Worm (Caenorhabditis elegans): ENCODE data around the gene cpb-1.

Gene cpb-1

ce11 chrIII:9299919-9300318 lies 22.2 kb upstream of the cpb-1 start, which contains the start of gene K01B6.3:
K01B6.3 (plus strand) TSS chrIII:9300219.
- TF ChIP-seq elt-1 (tag; optimal IDR thresholded peaks at IDR 0.05): no peak
- no peak for TF ChIP-seq gmeb-1 (tag; optimal IDR thresholded peaks at IDR 0.05)
- TF ChIP-seq zag-1 (tag; optimal IDR thresholded peaks at IDR 0.05): no peak
- no peak for TF ChIP-seq ceh-16 (tag; optimal IDR thresholded peaks at IDR 0.05)
- no peak for TF ChIP-seq sem-4 (tag; optimal IDR thresholded peaks at IDR 0.05)
- TF ChIP-seq skn-1 (tag; optimal IDR thresholded peaks at IDR 0.05): no peak
- no peak for TF ChIP-seq nhr-11 (tag; optimal IDR thresholded peaks at IDR 0.05)
- TF ChIP-seq nhr-12 (tag; optimal IDR thresholded peaks at IDR 0.05): no peak
- no peak for TF ChIP-seq ama-1 (optimal IDR thresholded peaks at IDR 0.05)
- no peak for TF ChIP-seq unc-39 (tag; optimal IDR thresholded peaks at IDR 0.05)
- TF ChIP-seq lsy-2 (tag; optimal IDR thresholded peaks at IDR 0.05): no peak
- TF ChIP-seq aly-2 (tag; optimal IDR thresholded peaks at IDR 0.05): no peak
- TF ChIP-seq nhr-129 (tag; optimal IDR thresholded peaks at IDR 0.05): no peak
- TF ChIP-seq dmd-4 (tag; optimal IDR thresholded peaks at IDR 0.05): no peak
- TF ChIP-seq fos-1 (tag; optimal IDR thresholded peaks at IDR 0.05): no peak
- no peak for TF ChIP-seq Y55F3AM.14 (GFP tag; optimal IDR thresholded peaks at IDR 0.05)
- no peak for TF ChIP-seq ZK546.5 (tag; optimal IDR thresholded peaks at IDR 0.05)
- TF ChIP-seq lin-11 (tag; optimal IDR thresholded peaks at IDR 0.05): no peak
- TF ChIP-seq crh-2 (tag; optimal IDR thresholded peaks at IDR 0.05): no peak
- TF ChIP-seq ztf-11 (tag; optimal IDR thresholded peaks at IDR 0.05): no peak

- peak; percentile 32 for TF ChIP-seq nhr-25 (tag; optimal IDR thresholded peaks at IDR 0.05)
- TF ChIP-seq mdl-1 (tag; optimal IDR thresholded peaks at IDR 0.05): no peak
- TF ChIP-seq lin-39 (tag; optimal IDR thresholded peaks at IDR 0.05): no peak
- peak; percentile 85 for TF ChIP-seq blmp-1 (tag; optimal IDR thresholded peaks at IDR 0.05; ENCODE audit: insufficient read depth)
Observed at ce11 chrIII:9300670-9301069, 21.4 kb upstream of the cpb-1 start.

ce11 chrIII:9306596-9306995 lies 15.5 kb upstream of the cpb-1 start, which contains the start of gene srx-45:
srx-45 (minus strand) TSS chrIII:9306696.
- TF ChIP-seq nhr-6 (tag; optimal IDR thresholded peaks at IDR 0.05) (no peak), sma-3 (GFP tag; optimal IDR thresholded peaks at IDR 0.05) (no peak), unc-55 (GFP tag; optimal IDR thresholded peaks at IDR 0.05) (no peak), unc-62 (GFP tag; optimal IDR thresholded peaks at IDR 0.05) (no peak), ceh-16 (tag; optimal IDR thresholded peaks at IDR 0.05) (no peak), elt-3 (tag; optimal IDR thresholded peaks at IDR 0.05) (no peak), lin-13 (GFP tag; optimal IDR thresholded peaks at IDR 0.05) (no peak), nhr-237 (tag; optimal IDR thresholded peaks at IDR 0.05) (no peak), C34F6.9 (tag; optimal IDR thresholded peaks at IDR 0.05) (no peak), unc-39 (tag; optimal IDR thresholded peaks at IDR 0.05) (no peak), mdl-1 (tag; optimal IDR thresholded peaks at IDR 0.05) (no peak), ztf-4 (tag; optimal IDR thresholded peaks at IDR 0.05) (no peak), elt-1 (tag; optimal IDR thresholded peaks at IDR 0.05) (no peak), egl-27 (tag; optimal IDR thresholded peaks at IDR 0.05) (no peak), skn-1 (tag; optimal IDR thresholded peaks at IDR 0.05) (no peak), Y55F3AM.14 (GFP tag; optimal IDR thresholded peaks at IDR 0.05) (no peak), blmp-1 (tag; optimal IDR thresholded peaks at IDR 0.05; ENCODE audit: insufficient read depth) (no peak)

ce11 chrIII:9309840-9310239 lies 12.3 kb upstream of the cpb-1 start:
- no peak for TF ChIP-seq F13H6.1 (tag; optimal IDR thresholded peaks at IDR 0.05)
- TF ChIP-seq crh-2 (tag; optimal IDR thresholded peaks at IDR 0.05): no peak
- peak in 1 of 2 experiments; percentile 1 for TF ChIP-seq lsy-2 (tag; optimal IDR thresholded peaks at IDR 0.05)
- TF ChIP-seq dmd-4 (tag; optimal IDR thresholded peaks at IDR 0.05): peak; percentile 51
- TF ChIP-seq nhr-21 (tag; optimal IDR thresholded peaks at IDR 0.05): peak; percentile 50

- TF ChIP-seq elt-3 (tag; optimal IDR thresholded peaks at IDR 0.05): no peak
- TF ChIP-seq fos-1 (tag; optimal IDR thresholded peaks at IDR 0.05): peak; percentile 34
Observed at ce11 chrIII:9314476-9314875, 7.6 kb upstream of the cpb-1 start, which contains the start of gene C40H1.8. C40H1.8 (plus strand) TSS chrIII:9314717.
